Worm (Caenorhabditis elegans) whole organism, young adult: ENCODE results near the gene lact-6.

Experiments
- C17E4.6 ChIP-seq: fragments of 200-800 bp; sonication (Bioruptor generic); IDR thresholded peaks from 2 replicates; pipeline ENCODE4 v1.3.6; 2022; ENCODE audit warnings: missing genetic modification reagents, missing genetic modification characterization, missing compliant biosample characterization
- D2030.7 ChIP-seq: fragments of 200-800 bp; sonication (Bioruptor generic); IDR thresholded peaks from 2 replicates; pipeline ENCODE4 v1.3.6; 2022; ENCODE audit warnings: missing genetic modification reagents, missing genetic modification characterization, missing compliant biosample characterization
- F10E7.11 ChIP-seq: sonication (generic microtip); optimal IDR thresholded peaks from 2 replicates; lab custom pipeline; 2017; ENCODE audit warnings: mild to moderate bottlenecking, missing genetic modification characterization, moderate library complexity, missing compliant biosample characterization
- F33H1.4 ChIP-seq: fragments of 200-800 bp; sonication (Bioruptor generic); IDR thresholded peaks from 2 replicates; pipeline ENCODE4 v1.3.6; 2022; ENCODE audit warnings: missing genetic modification reagents, missing genetic modification characterization, missing compliant biosample characterization
- F39B2.1 ChIP-seq: fragments of 200-800 bp; sonication (Bioruptor generic); IDR thresholded peaks from 2 replicates; pipeline ENCODE4 v1.3.6; 2022; ENCODE audit warnings: missing genetic modification reagents, missing genetic modification characterization, missing compliant biosample characterization
- T07F8.4 ChIP-seq: sonication (generic microtip); optimal IDR thresholded peaks from 2 replicates; lab custom pipeline; 2016; ENCODE audit warnings: mild to moderate bottlenecking, missing genetic modification characterization, moderate library complexity, missing compliant biosample characterization
- Y53G8AR.9 ChIP-seq: fragments of 200-800 bp; sonication (Bioruptor generic); conservative IDR thresholded peaks from 2 replicates; pipeline ENCODE4 v1.3.6; 2022; ENCODE audit warnings: missing genetic modification reagents, missing genetic modification characterization, missing compliant biosample characterization
- Y56A3A.18 ChIP-seq: fragments of 200-800 bp; sonication (Bioruptor generic); IDR thresholded peaks from 2 replicates; pipeline ENCODE4 v1.3.6; 2022; ENCODE audit warnings: missing genetic modification reagents, missing genetic modification characterization, missing compliant biosample characterization
- akir-1 ChIP-seq: fragments of 200-800 bp; sonication (Bioruptor generic); optimal IDR thresholded peaks from 2 replicates; lab custom pipeline; 2018; ENCODE audit warnings: mild to moderate bottlenecking, missing genetic modification characterization, moderate library complexity, missing compliant biosample characterization
- ama-1 ChIP-seq, 3 experiments: fragments of 150-350 bp in 1 of 3; sonication (generic microtip) in 2 of 3; optimal IDR thresholded peaks; 2 replicates each; lab custom pipeline; 2014 to 2018; ENCODE audit warnings: missing biosample characterization in 2 of 3, missing genetic modification characterization in 2 of 3, missing genetic modification reagents in 2 of 3
- athp-1 ChIP-seq: sonication (generic microtip); optimal IDR thresholded peaks from 2 replicates; lab custom pipeline; 2017; ENCODE audit warnings: mild to moderate bottlenecking, missing genetic modification characterization, missing compliant biosample characterization
- attf-5 ChIP-seq: fragments of 200-800 bp; sonication (Bioruptor generic); optimal IDR thresholded peaks from 2 replicates; lab custom pipeline; 2018; ENCODE audit warnings: mild to moderate bottlenecking, missing genetic modification characterization, missing compliant biosample characterization
- attf-6 ChIP-seq: fragments of 200-800 bp; sonication (Bioruptor generic); IDR thresholded peaks from 2 replicates; pipeline ENCODE4 v1.3.6; 2022; ENCODE audit warnings: missing genetic modification reagents, missing genetic modification characterization, missing compliant biosample characterization
- dox-1 ChIP-seq: fragments of 200-800 bp; sonication (Bioruptor generic); IDR thresholded peaks from 2 replicates; pipeline ENCODE4 v1.3.6; 2022; ENCODE audit warnings: missing genetic modification reagents, missing genetic modification characterization, missing compliant biosample characterization
- hmg-1.2 ChIP-seq: fragments of 200-800 bp; sonication (Bioruptor generic); IDR thresholded peaks from 2 replicates; pipeline ENCODE4 v1.3.6; 2022; ENCODE audit warnings: missing genetic modification reagents, missing genetic modification characterization, missing compliant biosample characterization
- let-526 ChIP-seq: fragments of 200-800 bp; sonication (Bioruptor generic); IDR thresholded peaks from 2 replicates; pipeline ENCODE4 v1.3.6; 2022; ENCODE audit warnings: missing genetic modification reagents, missing genetic modification characterization, missing compliant biosample characterization
- lin-54 ChIP-seq: fragments of 200-800 bp; sonication (Bioruptor generic); optimal IDR thresholded peaks from 2 replicates; lab custom pipeline; 2018; ENCODE audit warnings: mild to moderate bottlenecking, missing genetic modification characterization, missing compliant biosample characterization
- lsl-1 ChIP-seq: fragments of 200-800 bp; sonication (Bioruptor generic); optimal IDR thresholded peaks from 2 replicates; lab custom pipeline; 2018; ENCODE audit warnings: mild to moderate bottlenecking, missing genetic modification characterization, moderate library complexity, missing compliant biosample characterization
- madf-6 ChIP-seq: fragments of 200-800 bp; sonication (Bioruptor generic); IDR thresholded peaks from 2 replicates; pipeline ENCODE4 v1.3.6; 2022; ENCODE audit warnings: missing genetic modification reagents, missing genetic modification characterization, missing compliant biosample characterization
- mcd-1 ChIP-seq: fragments of 200-800 bp; sonication (Bioruptor generic); IDR thresholded peaks from 2 replicates; pipeline ENCODE4 v1.3.6; 2022; ENCODE audit warnings: missing genetic modification reagents, missing genetic modification characterization, missing compliant biosample characterization
- nfya-2 ChIP-seq: fragments of 200-800 bp; sonication (Bioruptor generic); IDR thresholded peaks from 2 replicates; pipeline ENCODE4 v1.3.6; 2022; ENCODE audit warnings: missing genetic modification reagents, missing genetic modification characterization, missing compliant biosample characterization
- nfyb-1 ChIP-seq: fragments of 200-800 bp; sonication (Bioruptor generic); IDR thresholded peaks from 2 replicates; pipeline ENCODE4 v1.3.6; 2022; ENCODE audit warnings: missing genetic modification reagents, missing genetic modification characterization, missing compliant biosample characterization
- nhr-27 ChIP-seq: fragments of 200-800 bp; sonication (Bioruptor generic); optimal IDR thresholded peaks from 2 replicates; lab custom pipeline; 2018; ENCODE audit warnings: mild to moderate bottlenecking, missing genetic modification characterization, moderate library complexity, missing compliant biosample characterization
- pha-4 ChIP-seq: fragments of 150-350 bp; sonication (generic microtip); optimal IDR thresholded peaks from 2 replicates; lab custom pipeline; 2014; ENCODE audit warnings: missing biosample characterization, missing genetic modification reagents, missing genetic modification characterization
- rcor-1 ChIP-seq: fragments of 200-800 bp; sonication (Bioruptor generic); IDR thresholded peaks from 2 replicates; pipeline ENCODE4 v1.3.6; 2022; ENCODE audit warnings: missing genetic modification reagents, missing genetic modification characterization, missing compliant biosample characterization
- snpc-1.3 ChIP-seq: sonication (generic microtip); optimal IDR thresholded peaks from 2 replicates; lab custom pipeline; 2017; ENCODE audit warnings: missing genetic modification characterization, mild to moderate bottlenecking, missing compliant biosample characterization, antibody characterized with exemption, moderate library complexity, missing genotype, missing genetic modification reagents; ENCODE audit not compliant: insufficient read depth
- snpc-4 ChIP-seq, 5 experiments: fragments of 150-350 bp in 1 of 5; sonication (generic microtip) in 4 of 5; optimal IDR thresholded peaks; 2 replicates each; lab custom pipeline; 2014 to 2018; ENCODE audit warnings: missing genetic modification characterization in 5 of 5, missing biosample characterization in 3 of 5, antibody characterized with exemption in 2 of 5, mild to moderate bottlenecking in 2 of 5, missing compliant biosample characterization in 2 of 5, missing genotype in 2 of 5, moderate library complexity in 2 of 5, missing genetic modification reagents in 1 of 5
- tbp1 ChIP-seq: fragments of 200-800 bp; sonication (Bioruptor generic); optimal IDR thresholded peaks from 2 replicates; lab custom pipeline; 2018; ENCODE audit warnings: mild to moderate bottlenecking, missing genetic modification characterization, missing compliant biosample characterization
- xnd-1 ChIP-seq: sonication (generic microtip); optimal IDR thresholded peaks from 2 replicates; lab custom pipeline; 2016; ENCODE audit warnings: missing genotype, missing genetic modification reagents, missing genetic modification characterization, missing compliant biosample characterization
- ztf-25 ChIP-seq: fragments of 200-800 bp; sonication (Bioruptor generic); IDR thresholded peaks from 2 replicates; pipeline ENCODE4 v1.3.6; 2022; ENCODE audit warnings: missing genetic modification reagents, missing genetic modification characterization, missing compliant biosample characterization
- ztf-28 ChIP-seq: fragments of 200-800 bp; sonication (Bioruptor generic); IDR thresholded peaks from 2 replicates; pipeline ENCODE4 v1.3.6; 2022; ENCODE audit warnings: missing genetic modification reagents, missing genetic modification characterization, missing compliant biosample characterization

Gene lact-6

ce11 chrIV:17382029-17382428, 49.2 kb downstream of the lact-6 start, which contains the start of gene C30H6.8:
C30H6.8 (plus strand) TSS chrIV:17382329.
- TF ChIP-seq C17E4.6 (GFP tag; lab: Robert Waterston, UW) (no peak), akir-1 (GFP tag; lab: Kevin White, UChicago) (no peak), ama-1 (optimal IDR thresholded peaks at IDR 0.05; lab: Kevin White, UChicago) (no peak), ama-1 (GFP tag; optimal IDR thresholded peaks at IDR 0.05; lab: Kevin White, UChicago) (no peak), athp-1 (tag; lab: Kevin White, UChicago) (no peak), T07F8.4 (tag; lab: Kevin White, UChicago) (no peak), tbp1 (GFP tag; lab: Kevin White, UChicago) (no peak), snpc-1.3 (tag; lab: Kevin White, UChicago) (no peak), ztf-28 (no peak), ztf-25 (no peak), let-526 (GFP tag; lab: Robert Waterston, UW) (no peak), Y56A3A.18 (no peak), pha-4 (no peak)

ce11 chrIV:17380061-17380680, 51.0 kb downstream of the lact-6 start, which contains the start of the genes C30H6.9 and dlat-2:
C30H6.9 (minus strand) TSS chrIV:17380170.
dlat-2 (plus strand) TSS chrIV:17380626.
- TF ChIP-seq F10E7.11 (tag; lab: Kevin White, UChicago), result no peak
- TF ChIP-seq hmg-1.2, result no peak
- no peak for TF ChIP-seq nfya-2 (GFP tag; lab: Robert Waterston, UW)
- TF ChIP-seq attf-6, result peak; percentile 65; the same call in 1 of the 2 replicates
- TF ChIP-seq snpc-4 (GFP tag; optimal IDR thresholded peaks at IDR 0.05; lab: Kevin White, UChicago), result peak; percentile 24
- peak in 3 of 4 experiments; percentile 72 to 84 (median 83) for TF ChIP-seq snpc-4 (tag; optimal IDR thresholded peaks at IDR 0.05; lab: Kevin White, UChicago)
- TF ChIP-seq dox-1 (GFP tag; lab: Robert Waterston, UW), result peak; percentile 44; the same call in 1 of the 2 replicates
- TF ChIP-seq rcor-1 (GFP tag; lab: Robert Waterston, UW), result no peak
- no peak for TF ChIP-seq Y53G8AR.9
- peak; percentile 41; the same call in 1 of the 2 replicates for TF ChIP-seq D2030.7 (GFP tag; lab: Robert Waterston, UW)
- peak; percentile 32 for TF ChIP-seq attf-5 (GFP tag; lab: Kevin White, UChicago)
- peak; percentile 11 for TF ChIP-seq tbp1 (GFP tag; lab: Kevin White, UChicago)
- TF ChIP-seq lsl-1 (GFP tag; lab: Kevin White, UChicago), result peak; percentile 73
- no peak for TF ChIP-seq F39B2.1 (GFP tag; lab: Robert Waterston, UW)
- TF ChIP-seq mcd-1, result peak; percentile 77
- TF ChIP-seq madf-6 (GFP tag; lab: Robert Waterston, UW), result peak; percentile 62
- TF ChIP-seq F33H1.4, result peak; percentile 80
- TF ChIP-seq nhr-27 (tag; lab: Kevin White, UChicago), result no peak
- peak; percentile 3 for TF ChIP-seq lin-54 (GFP tag; lab: Kevin White, UChicago)
- no peak for TF ChIP-seq nfyb-1 (GFP tag; lab: Robert Waterston, UW)
- peak; percentile 38 for TF ChIP-seq xnd-1 (tag; lab: Kevin White, UChicago)
